In genomic region chr3R:18436550-18437362, dm6 we compare ENCODE assay signal across 1 fruit fly cellular context.
TF ChIP-seq lines count a peak whose summit lies in the region.

No protein-coding gene starts in this region.

TF ChIP-seq in whole organism, embryonic, 481 proteins besides CTCF, POLR2A, EP300 and RAD21 (continued from another document):
- peak; percentile 17; the same call in 1 of the 2 replicates for TF ChIP-seq sens-2 (GFP tag; IDR thresholded peaks at IDR 0.05; lab: Robert Waterston, UW)
- peak; percentile 53; the same call in 1 of the 2 replicates for TF ChIP-seq seq (GFP tag; IDR thresholded peaks at IDR 0.05; lab: Robert Waterston, UW)
- no peak for TF ChIP-seq zf30C (GFP tag; optimal IDR thresholded peaks at IDR 0.05; lab: Kevin White, UChicago)
- TF ChIP-seq CG15269 (tag; optimal IDR thresholded peaks at IDR 0.05; lab: Kevin White, UChicago) = peak; percentile 63
- TF ChIP-seq CG31224 (GFP tag; IDR thresholded peaks at IDR 0.05; lab: Robert Waterston, UW) = peak; percentile 33; the same call in 1 of the 2 replicates
- TF ChIP-seq ranshi (GFP tag; IDR thresholded peaks at IDR 0.05; lab: Robert Waterston, UW) = peak; percentile 71
- TF ChIP-seq usp (GFP tag; optimal IDR thresholded peaks at IDR 0.05; lab: Kevin White, UChicago) = no peak
- TF ChIP-seq E2f1 (GFP tag; IDR thresholded peaks at IDR 0.05; lab: Robert Waterston, UW) = peak; percentile 45; the same call in 1 of the 2 replicates
- no peak for TF ChIP-seq CG6654 (GFP tag; optimal IDR thresholded peaks at IDR 0.05; lab: Kevin White, UChicago)
TF ChIP-seq in whole organism, embryonic: peak in this region for 258.
